Worm (Caenorhabditis elegans) whole organism, early embryonic: ENCODE results near the gene M01H9.2.

ENCODE experiments used
- F13C5.2 ChIP-seq: sonication (generic microtip); optimal IDR thresholded peaks from 2 replicates; lab custom pipeline; 2017; ENCODE audit warnings: mild to moderate bottlenecking, missing genetic modification characterization, inconsistent platforms, missing compliant biosample characterization
- ama-1 ChIP-seq: fragments of 150-350 bp; optimal IDR thresholded peaks from 2 replicates; lab custom pipeline; 2014
- ceh-13 ChIP-seq: fragments of 200-800 bp; sonication (Bioruptor generic); optimal IDR thresholded peaks from 2 replicates; lab custom pipeline; 2018; ENCODE audit warnings: mild to moderate bottlenecking, missing genetic modification characterization, missing compliant biosample characterization
- ceh-36 ChIP-seq: sonication (generic microtip); optimal IDR thresholded peaks from 2 replicates; lab custom pipeline; 2016; ENCODE audit warnings: missing genetic modification characterization, inconsistent platforms, missing compliant biosample characterization
- ets-7 ChIP-seq: sonication (generic microtip); optimal IDR thresholded peaks from 2 replicates; lab custom pipeline; 2016; ENCODE audit warnings: missing genotype, missing genetic modification characterization, missing compliant biosample characterization
- flt-1 ChIP-seq: fragments of 200-800 bp; sonication (Bioruptor generic); IDR thresholded peaks from 2 replicates; pipeline ENCODE4 v1.3.6; 2022; ENCODE audit warnings: missing genetic modification characterization, missing compliant biosample characterization
- hnd-1 ChIP-seq: sonication (generic microtip); optimal IDR thresholded peaks from 2 replicates; lab custom pipeline; 2016; ENCODE audit warnings: missing genetic modification characterization, missing compliant biosample characterization
- scrt-1 ChIP-seq: fragments of 200-800 bp; sonication (Bioruptor generic); IDR thresholded peaks from 2 replicates; pipeline ENCODE4 v1.3.6; 2022; ENCODE audit warnings: missing genetic modification characterization, missing compliant biosample characterization
- tbx-37 ChIP-seq: fragments of 200-800 bp; sonication (Bioruptor generic); conservative IDR thresholded peaks from 2 replicates; pipeline ENCODE4 v1.3.6; 2022; ENCODE audit warnings: missing genetic modification reagents, missing genetic modification characterization, missing compliant biosample characterization
- tra-4 ChIP-seq: sonication (generic microtip); optimal IDR thresholded peaks from 2 replicates; lab custom pipeline; 2017; ENCODE audit warnings: missing genetic modification characterization, missing compliant biosample characterization

DNA sequence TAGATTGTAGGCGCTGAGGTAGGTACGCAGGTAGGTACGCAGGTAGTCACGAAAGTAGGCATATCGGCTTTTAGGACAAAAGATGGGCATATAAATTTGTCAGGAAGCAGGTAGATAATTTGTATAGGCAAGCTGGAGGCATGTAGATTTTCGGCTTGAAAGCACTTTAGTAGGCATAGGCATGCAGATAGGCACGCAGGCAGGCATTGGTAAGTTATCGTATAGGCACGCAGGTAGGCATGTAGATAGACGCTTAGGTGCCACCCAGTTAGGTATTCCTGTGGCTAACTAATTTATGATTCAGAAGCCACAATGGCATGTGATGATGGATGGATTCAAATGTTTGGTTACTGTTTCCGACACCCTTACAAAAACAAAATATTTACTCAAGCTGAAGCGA is 40.0 kb downstream of the M01H9.2 start:
- TF ChIP-seq ama-1 (lab: Kevin White, UChicago) (no peak), ceh-13 (GFP tag; lab: Kevin White, UChicago) (no peak), tbx-37 (GFP tag; lab: Robert Waterston, UW) (no peak), ets-7 (tag; lab: Kevin White, UChicago) (no peak), hnd-1 (tag; lab: Kevin White, UChicago) (no peak), tra-4 (tag; lab: Kevin White, UChicago) (no peak), ceh-36 (tag; lab: Kevin White, UChicago) (no peak), scrt-1 (GFP tag; lab: Robert Waterston, UW) (no peak), F13C5.2 (tag; lab: Kevin White, UChicago) (no peak), flt-1 (no peak)
